Worm (Caenorhabditis elegans): ENCODE data around the gene F45E1.5.

F45E1.5 gene

ce11 chrX:7953063-7953337 is 23.5 kb upstream of the F45E1.5 start:
- TF ChIP-seq aptf-2 (GFP tag; conservative IDR thresholded peaks at IDR 0.05) (no peak), attf-3 (GFP tag; conservative IDR thresholded peaks at IDR 0.05) (no peak), xnd-1 (tag; optimal IDR thresholded peaks at IDR 0.05) (no peak), ztf-22 (GFP tag; optimal IDR thresholded peaks at IDR 0.05) (no peak), lin-35 (GFP tag; optimal IDR thresholded peaks at IDR 0.05) (no peak), Y79H2A.3 (GFP tag; conservative IDR thresholded peaks at IDR 0.05) (no peak), hmg-1.2 (GFP tag; IDR thresholded peaks at IDR 0.05) (no peak), hrde-1 (tag; optimal IDR thresholded peaks at IDR 0.05; ENCODE audit: borderline replicate concordance) (no peak), snpc-1.3 (tag; optimal IDR thresholded peaks at IDR 0.05; ENCODE audit: insufficient read depth) (no peak), unc-130 (GFP tag; optimal IDR thresholded peaks at IDR 0.05) (no peak), bed-1 (GFP tag; IDR thresholded peaks at IDR 0.05) (no peak), hlh-26 (GFP tag; conservative IDR thresholded peaks at IDR 0.05) (no peak), nfya-1 (tag; optimal IDR thresholded peaks at IDR 0.05; ENCODE audit: borderline replicate concordance, insufficient read depth) (no peak), lsy-27 (tag; optimal IDR thresholded peaks at IDR 0.05; ENCODE audit: borderline replicate concordance, insufficient read depth) (no peak), ceh-27 (GFP tag; optimal IDR thresholded peaks at IDR 0.05) (no peak), B0019.2 (GFP tag; conservative IDR thresholded peaks at IDR 0.05) (no peak)

ce11 chrX:7953695-7954094 is 22.8 kb upstream of the F45E1.5 start:
- TF ChIP-seq ceh-40 (GFP tag; IDR thresholded peaks at IDR 0.05): no peak
- TF ChIP-seq chd-7 (tag; optimal IDR thresholded peaks at IDR 0.05): no peak
- no peak for TF ChIP-seq cebp-1 (GFP tag; IDR thresholded peaks at IDR 0.05)
- peak; percentile 24 for TF ChIP-seq cebp-1 (tag; optimal IDR thresholded peaks at IDR 0.05)
- TF ChIP-seq nfya-1 (tag; optimal IDR thresholded peaks at IDR 0.05; ENCODE audit: borderline replicate concordance, insufficient read depth): no peak

- no peak for TF ChIP-seq D2030.7 (GFP tag; IDR thresholded peaks at IDR 0.05)
- TF ChIP-seq zfh-2 (GFP tag; conservative IDR thresholded peaks at IDR 0.05): 0 out of 2 replicates have a peak, but pooled peaks have one; percentile 13
- TF ChIP-seq madf-6 (GFP tag; IDR thresholded peaks at IDR 0.05): no peak
- 0 out of 2 replicates have a peak, but pooled peaks have one; percentile 9 for TF ChIP-seq C06A6.2 (GFP tag; conservative IDR thresholded peaks at IDR 0.05)
- peak; percentile 0 for TF ChIP-seq atf-7 (tag; optimal IDR thresholded peaks at IDR 0.05)
Measured at ce11 chrX:7954328-7954727, 22.2 kb upstream of the F45E1.5 start, which contains the start of gene dct-1. TSS of gene dct-1 (plus strand) at chrX:7954354.

- no peak for TF ChIP-seq Y95B8A.8 (GFP tag; IDR thresholded peaks at IDR 0.05)
- TF ChIP-seq Y56A3A.18 (GFP tag; IDR thresholded peaks at IDR 0.05): no peak
- TF ChIP-seq F10E7.11 (tag; optimal IDR thresholded peaks at IDR 0.05): peak; percentile 41
- TF ChIP-seq K12H6.12 (tag; optimal IDR thresholded peaks at IDR 0.05): peak; percentile 19
- TF ChIP-seq cebp-1 (GFP tag; IDR thresholded peaks at IDR 0.05): 0 out of 2 replicates have a peak, but pooled peaks have one; percentile 27
- TF ChIP-seq cebp-1 (tag; optimal IDR thresholded peaks at IDR 0.05): peak; percentile 49
- TF ChIP-seq nhr-120 (GFP tag; IDR thresholded peaks at IDR 0.05): no peak
- TF ChIP-seq chd-7 (tag; optimal IDR thresholded peaks at IDR 0.05): peak; percentile 9
- TF ChIP-seq zfh-2 (GFP tag; conservative IDR thresholded peaks at IDR 0.05): no peak
- TF ChIP-seq K11D2.4 (GFP tag; IDR thresholded peaks at IDR 0.05): peak; percentile 25; the same call in 1 of the 2 replicates
- TF ChIP-seq unc-62 (GFP tag; optimal IDR thresholded peaks at IDR 0.05): no peak
- TF ChIP-seq madf-3 (GFP tag; IDR thresholded peaks at IDR 0.05): no peak
- TF ChIP-seq ekl-4 (GFP tag; IDR thresholded peaks at IDR 0.05): peak; percentile 22; the same call in 1 of the 2 replicates
- peak; percentile 11 for TF ChIP-seq ztf-26 (tag; optimal IDR thresholded peaks at IDR 0.05)
- TF ChIP-seq C06A6.2 (GFP tag; conservative IDR thresholded peaks at IDR 0.05): 0 out of 2 replicates have a peak, but pooled peaks have one; percentile 8
- peak; percentile 10 for TF ChIP-seq repo-1 (tag; optimal IDR thresholded peaks at IDR 0.05)
- TF ChIP-seq zim-3 (tag; optimal IDR thresholded peaks at IDR 0.05): peak; percentile 32
- TF ChIP-seq dox-1 (GFP tag; IDR thresholded peaks at IDR 0.05): 0 out of 2 replicates have a peak, but pooled peaks have one; percentile 20
- TF ChIP-seq D2030.7 (GFP tag; IDR thresholded peaks at IDR 0.05): no peak
- TF ChIP-seq nfyb-1 (GFP tag; IDR thresholded peaks at IDR 0.05): 0 out of 2 replicates have a peak, but pooled peaks have one; percentile 13
- no peak for TF ChIP-seq him-1 (tag; optimal IDR thresholded peaks at IDR 0.05)
- no peak for TF ChIP-seq lag-1 (GFP tag; IDR thresholded peaks at IDR 0.05)
- TF ChIP-seq somi-1 (GFP tag; optimal IDR thresholded peaks at IDR 0.05): peak; percentile 5
- TF ChIP-seq hlh-26 (GFP tag; conservative IDR thresholded peaks at IDR 0.05): no peak
Measured at ce11 chrX:7956449-7956848, 20.1 kb upstream of the F45E1.5 start.
